Worm (Caenorhabditis elegans): ENCODE results near the gene F59A6.3.

F59A6.3 gene

DNA sequence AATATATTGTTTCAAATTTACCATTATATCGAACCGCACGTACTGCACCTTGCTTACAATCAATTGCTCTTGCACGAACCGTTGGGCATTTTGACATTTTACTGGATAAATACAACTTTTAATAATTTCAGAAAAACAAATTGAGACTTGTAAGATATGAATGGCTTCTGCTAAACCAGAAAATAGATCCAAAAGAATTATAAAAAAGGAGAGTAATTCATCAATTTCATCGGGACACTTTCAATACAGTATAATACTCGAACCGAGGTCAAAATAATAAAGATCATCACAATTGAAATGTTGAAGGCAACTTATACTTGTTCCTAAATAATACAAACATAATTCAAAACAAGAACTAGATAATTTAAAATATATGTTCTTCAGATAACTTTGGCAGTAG, 23.5 kb downstream of the F59A6.3 start, which contains the start of gene wdr-83:
Gene wdr-83 (minus strand): TSS at position 101 of the 400 bp plus-strand sequence.
- TF ChIP-seq snpc-4 (tag; optimal IDR thresholded peaks at IDR 0.05): no peak
- no peak for TF ChIP-seq rnt-1 (tag; optimal IDR thresholded peaks at IDR 0.05)
- no peak for TF ChIP-seq nhr-47 (tag; optimal IDR thresholded peaks at IDR 0.05)
- no peak for TF ChIP-seq ces-1 (GFP tag; optimal IDR thresholded peaks at IDR 0.05)
- TF ChIP-seq xbp-1 (tag; optimal IDR thresholded peaks at IDR 0.05): no peak
- TF ChIP-seq hpl-2 (GFP tag; optimal IDR thresholded peaks at IDR 0.05): no peak
- TF ChIP-seq unc-62 (GFP tag; optimal IDR thresholded peaks at IDR 0.05): no peak
- TF ChIP-seq unc-86 (tag; optimal IDR thresholded peaks at IDR 0.05): no peak

DNA sequence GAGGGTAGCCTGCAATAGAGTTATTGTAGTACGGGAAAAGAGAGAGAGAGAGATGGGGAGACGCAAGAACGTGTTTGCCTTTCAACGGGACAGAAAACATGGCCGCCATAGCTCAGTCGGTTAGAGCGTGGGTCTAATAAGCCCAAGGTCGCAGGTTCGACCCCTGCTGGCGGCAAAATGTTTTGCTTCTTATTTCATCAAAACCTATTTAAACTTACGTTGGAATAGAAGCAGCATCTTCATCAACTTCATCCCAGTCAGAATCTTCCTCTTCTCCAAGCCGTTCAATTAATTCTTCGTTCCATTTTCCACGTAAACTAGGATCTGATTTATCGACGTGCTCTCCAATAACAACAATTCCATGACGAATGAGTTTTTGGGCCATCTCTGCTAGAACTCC, 24.5 kb downstream of the F59A6.3 start:
- TF ChIP-seq nhr-47 (tag; optimal IDR thresholded peaks at IDR 0.05) (peak; percentile 74), elt-3 (tag; optimal IDR thresholded peaks at IDR 0.05) (peak in 2 of 6 experiments; percentile 19 to 65), lsy-2 (tag; optimal IDR thresholded peaks at IDR 0.05) (peak; percentile 50 to 73), mab-9 (GFP tag; IDR thresholded peaks at IDR 0.05) (no peak), swsn-7 (tag; optimal IDR thresholded peaks at IDR 0.05) (peak; percentile 60), mdl-1 (tag; optimal IDR thresholded peaks at IDR 0.05) (peak in 1 of 2 experiments; percentile 58), jun-1 (tag; optimal IDR thresholded peaks at IDR 0.05) (no peak), nhr-11 (tag; optimal IDR thresholded peaks at IDR 0.05) (no peak), nhr-20 (tag; optimal IDR thresholded peaks at IDR 0.05) (peak; percentile 69), C16A3.4 (tag; optimal IDR thresholded peaks at IDR 0.05) (peak; percentile 41), elt-2 (tag; optimal IDR thresholded peaks at IDR 0.05) (peak; percentile 60), fos-1 (tag; optimal IDR thresholded peaks at IDR 0.05) (peak; percentile 55), nhr-84 (tag; optimal IDR thresholded peaks at IDR 0.05) (no peak), C34B4.2 (tag; optimal IDR thresholded peaks at IDR 0.05) (no peak), isw-1 (GFP tag; IDR thresholded peaks at IDR 0.05) (peak; percentile 26; the same call in 1 of the 2 replicates), aly-2 (tag; optimal IDR thresholded peaks at IDR 0.05) (no peak), rnt-1 (tag; optimal IDR thresholded peaks at IDR 0.05) (peak; percentile 69), nhr-77 (tag; optimal IDR thresholded peaks at IDR 0.05) (peak; percentile 9), efl-1 (optimal IDR thresholded peaks at IDR 0.05) (peak; percentile 54 to 59), efl-1 (GFP tag; optimal IDR thresholded peaks at IDR 0.05 in 1 of 2) (peak; percentile 51 to 95), ceh-82 (tag; optimal IDR thresholded peaks at IDR 0.05) (peak in 1 of 3 experiments; percentile 56), lin-35 (GFP tag; optimal IDR thresholded peaks at IDR 0.05) (peak; percentile 49 to 71), nhr-76 (tag; optimal IDR thresholded peaks at IDR 0.05) (no peak), fkh-4 (tag; optimal IDR thresholded peaks at IDR 0.05; ENCODE audit: borderline replicate concordance) (no peak), irx-1 (tag; optimal IDR thresholded peaks at IDR 0.05) (peak; percentile 24), nhr-71 (tag; optimal IDR thresholded peaks at IDR 0.05) (peak; percentile 71), snu-23 (GFP tag; optimal IDR thresholded peaks at IDR 0.05) (peak; percentile 80), hlh-4 (tag; optimal IDR thresholded peaks at IDR 0.05) (no peak), nhr-90 (tag; optimal IDR thresholded peaks at IDR 0.05; ENCODE audit: poor library complexity) (peak; percentile 38), efl-3 (GFP tag; optimal IDR thresholded peaks at IDR 0.05) (no peak), ceh-8 (GFP tag; optimal IDR thresholded peaks at IDR 0.05) (no peak), lir-3 (tag; optimal IDR thresholded peaks at IDR 0.05; ENCODE audit: poor library complexity) (peak; percentile 30), unc-130 (tag; optimal IDR thresholded peaks at IDR 0.05) (no peak), grh-1 (GFP tag; IDR thresholded peaks at IDR 0.05) (no peak), dsc-1 (tag; optimal IDR thresholded peaks at IDR 0.05) (peak; percentile 66), xbp-1 (tag; optimal IDR thresholded peaks at IDR 0.05) (peak; percentile 55), F16B12.6 (tag; optimal IDR thresholded peaks at IDR 0.05) (peak; percentile 48), ceh-90 (tag; optimal IDR thresholded peaks at IDR 0.05) (no peak), ets-5 (GFP tag; IDR thresholded peaks at IDR 0.05) (no peak), zag-1 (tag; optimal IDR thresholded peaks at IDR 0.05) (no peak), hlh-17 (GFP tag; optimal IDR thresholded peaks at IDR 0.05; ENCODE audit: borderline replicate concordance) (no peak), unc-86 (tag; optimal IDR thresholded peaks at IDR 0.05) (peak; percentile 13), tbx-2 (tag; optimal IDR thresholded peaks at IDR 0.05) (peak; percentile 27), dpl-1 (GFP tag; optimal IDR thresholded peaks at IDR 0.05) (peak in 2 of 3 experiments; percentile 33 to 45), vab-15 (tag; optimal IDR thresholded peaks at IDR 0.05) (peak; percentile 34), lin-13 (GFP tag; optimal IDR thresholded peaks at IDR 0.05) (peak; percentile 23), ztf-4 (tag; optimal IDR thresholded peaks at IDR 0.05) (peak; percentile 48)

Measured in whole organism, L1 larva.